Worm (Caenorhabditis elegans) whole organism, L4 larva: ENCODE results near the gene npr-4.
A peak's percentile ranks its signal among the peaks of the same experiment; 100 is the strongest.

ENCODE experiments used
- D1046.2 ChIP-seq: fragments of 200-800 bp; sonication (Bioruptor generic); IDR thresholded peaks from 2 replicates; pipeline ENCODE4 v1.3.6; 2022; ENCODE audit warnings: missing genetic modification characterization, missing compliant biosample characterization
- F26F4.8 ChIP-seq: fragments of 200-800 bp; sonication (Bioruptor generic); conservative IDR thresholded peaks from 2 replicates; pipeline ENCODE4 v1.3.6; 2022; ENCODE audit warnings: missing genetic modification characterization, missing compliant biosample characterization
- T20F7.1 ChIP-seq: fragments of 200-800 bp; sonication (Bioruptor generic); optimal IDR thresholded peaks from 2 replicates; lab custom pipeline; 2018; ENCODE audit warnings: mild to moderate bottlenecking, missing genetic modification characterization, missing compliant biosample characterization
- T26A8.4 ChIP-seq: fragments of 200-800 bp; sonication (Bioruptor generic); IDR thresholded peaks from 2 replicates; pipeline ENCODE4 v1.3.6; 2022; ENCODE audit warnings: missing genetic modification characterization, missing compliant biosample characterization
- ZK337.2 ChIP-seq: fragments of 200-800 bp; sonication (Bioruptor generic); IDR thresholded peaks from 2 replicates; pipeline ENCODE4 v1.3.6; 2022; ENCODE audit warnings: missing genetic modification reagents, missing genetic modification characterization, missing compliant biosample characterization
- ZK546.5 ChIP-seq, 2 experiments: sonication (generic microtip); optimal IDR thresholded peaks; 2 replicates each; lab custom pipeline; 2017; ENCODE audit warnings: missing biosample characterization in 2 of 2, missing genetic modification characterization in 2 of 2
- aha-1 ChIP-seq: fragments of 150-350 bp; peaks from one replicate; lab custom pipeline; 2014; ENCODE audit warnings: missing biosample characterization, missing genetic modification characterization
- arid-1 ChIP-seq: fragments of 200-800 bp; sonication (Bioruptor generic); conservative IDR thresholded peaks from 2 replicates; pipeline ENCODE4 v1.3.6; 2022; ENCODE audit warnings: missing genetic modification reagents, missing genetic modification characterization, missing compliant biosample characterization
- ceh-20 ChIP-seq: fragments of 200-800 bp; sonication (Bioruptor generic); IDR thresholded peaks from 2 replicates; pipeline ENCODE4 v1.3.6; 2022; ENCODE audit warnings: missing genetic modification reagents, missing genetic modification characterization, missing compliant biosample characterization
- ceh-32 ChIP-seq: sonication (generic microtip); optimal IDR thresholded peaks from 2 replicates; lab custom pipeline; 2016; ENCODE audit warnings: mild to moderate bottlenecking, missing genetic modification characterization, missing compliant biosample characterization; ENCODE audit not compliant: poor library complexity
- ceh-62 ChIP-seq: sonication (generic microtip); optimal IDR thresholded peaks from 2 replicates; lab custom pipeline; 2017; ENCODE audit warnings: missing biosample characterization, missing genetic modification characterization
- ctbp-1 ChIP-seq: fragments of 200-800 bp; sonication (Bioruptor generic); IDR thresholded peaks from 2 replicates; pipeline ENCODE4 v1.3.6; 2022; ENCODE audit warnings: missing genetic modification reagents, missing genetic modification characterization, missing compliant biosample characterization
- dmd-6 ChIP-seq: fragments of 200-800 bp; sonication (Bioruptor generic); IDR thresholded peaks from 2 replicates; pipeline ENCODE4 v1.3.6; 2022; ENCODE audit warnings: missing genetic modification reagents, missing genetic modification characterization, missing compliant biosample characterization
- dmd-8 ChIP-seq: fragments of 200-800 bp; sonication (Bioruptor generic); IDR thresholded peaks from 2 replicates; pipeline ENCODE4 v1.3.6; 2022; ENCODE audit warnings: missing genetic modification characterization, missing compliant biosample characterization
- dmd-9 ChIP-seq: fragments of 200-800 bp; sonication (Bioruptor generic); IDR thresholded peaks from 2 replicates; pipeline ENCODE4 v1.3.6; 2022; ENCODE audit warnings: missing genetic modification reagents, missing genetic modification characterization, missing compliant biosample characterization
- dpl-1 ChIP-seq: fragments of 150-350 bp; optimal IDR thresholded peaks from 2 replicates; lab custom pipeline; 2014; ENCODE audit warnings: missing biosample characterization, missing genetic modification reagents, missing genetic modification characterization
- fkh-10 ChIP-seq: fragments of 150-350 bp; optimal IDR thresholded peaks from 2 replicates; lab custom pipeline; 2014; ENCODE audit warnings: missing biosample characterization, missing genetic modification reagents, missing genetic modification characterization
- fos-1 ChIP-seq: fragments of 150-350 bp; optimal IDR thresholded peaks from 2 replicates; lab custom pipeline; 2014; ENCODE audit warnings: missing biosample characterization, missing genetic modification characterization
- hif-1 ChIP-seq, 2 experiments: sonication (generic microtip); optimal IDR thresholded peaks; 2 replicates each; lab custom pipeline; 2016 to 2017; ENCODE audit warnings: missing compliant biosample characterization in 2 of 2, missing genetic modification characterization in 2 of 2, missing genetic modification reagents in 2 of 2, missing genotype in 2 of 2, mild to moderate bottlenecking in 1 of 2
- hlh-30 ChIP-seq: sonication (generic microtip); optimal IDR thresholded peaks from 2 replicates; lab custom pipeline; 2017; ENCODE audit warnings: antibody characterized with exemption, mild to moderate bottlenecking, missing genetic modification characterization, missing compliant biosample characterization; ENCODE audit not compliant: insufficient read depth
- lin-38 ChIP-seq: fragments of 200-800 bp; sonication (Bioruptor generic); IDR thresholded peaks from 2 replicates; pipeline ENCODE4 v1.3.6; 2022; ENCODE audit warnings: missing genetic modification reagents, missing genetic modification characterization, missing compliant biosample characterization
- lin-39 ChIP-seq: fragments of 150-350 bp; optimal IDR thresholded peaks from 2 replicates; lab custom pipeline; 2014; ENCODE audit warnings: missing biosample characterization, missing genetic modification reagents, missing genetic modification characterization
- lsy-2 ChIP-seq, 2 experiments: fragments of 150-350 bp in 1 of 2; sonication (generic microtip) in 1 of 2; optimal IDR thresholded peaks; 2 replicates each; lab custom pipeline; 2014 to 2017; ENCODE audit warnings: missing biosample characterization in 2 of 2, missing genetic modification characterization in 2 of 2
- mdl-1 ChIP-seq, 2 experiments: fragments of 150-350 bp in 1 of 2; sonication (generic microtip) in 1 of 2; optimal IDR thresholded peaks; 2 replicates each; lab custom pipeline; 2014 to 2017; ENCODE audit warnings: missing biosample characterization in 2 of 2, missing genetic modification characterization in 2 of 2
- mep-1 ChIP-seq: fragments of 150-350 bp; sonication (generic microtip); optimal IDR thresholded peaks from 3 replicates; lab custom pipeline; 2014; ENCODE audit warnings: missing biosample characterization, missing genetic modification characterization
- mxl-3 ChIP-seq: fragments of 200-800 bp; sonication (Bioruptor generic); optimal IDR thresholded peaks from 2 replicates; lab custom pipeline; 2018; ENCODE audit warnings: mild to moderate bottlenecking, missing genetic modification characterization, missing compliant biosample characterization
- nhr-25 ChIP-seq: sonication (generic microtip); optimal IDR thresholded peaks from 2 replicates; lab custom pipeline; 2017; ENCODE audit warnings: missing genetic modification characterization, mild to moderate bottlenecking, missing compliant biosample characterization, antibody characterized with exemption, moderate library complexity, borderline replicate concordance; ENCODE audit not compliant: insufficient read depth
- nhr-42 ChIP-seq: fragments of 200-800 bp; sonication (Bioruptor generic); IDR thresholded peaks from 2 replicates; pipeline ENCODE4 v1.3.6; 2022; ENCODE audit warnings: missing genetic modification characterization, missing compliant biosample characterization
- nhr-48 ChIP-seq: sonication (generic microtip); optimal IDR thresholded peaks from 2 replicates; lab custom pipeline; 2016; ENCODE audit warnings: mild to moderate bottlenecking, missing genetic modification characterization, missing compliant biosample characterization
- nhr-77 ChIP-seq: fragments of 150-350 bp; optimal IDR thresholded peaks from 2 replicates; lab custom pipeline; 2014; ENCODE audit warnings: missing biosample characterization, missing genetic modification characterization
- php-3 ChIP-seq: fragments of 200-800 bp; sonication (Bioruptor generic); IDR thresholded peaks from 2 replicates; pipeline ENCODE4 v1.3.6; 2022; ENCODE audit warnings: missing genetic modification reagents, missing genetic modification characterization, missing compliant biosample characterization
- rbr-2 ChIP-seq: sonication (generic microtip); optimal IDR thresholded peaks from 2 replicates; lab custom pipeline; 2016; ENCODE audit warnings: missing genotype, missing genetic modification characterization, missing compliant biosample characterization
- sdz-12 ChIP-seq: fragments of 200-800 bp; sonication (Bioruptor generic); optimal IDR thresholded peaks from 2 replicates; lab custom pipeline; 2018; ENCODE audit warnings: mild to moderate bottlenecking, missing genetic modification characterization, missing compliant biosample characterization
- snpc-1.2 ChIP-seq: fragments of 200-800 bp; sonication (Bioruptor generic); IDR thresholded peaks from 2 replicates; pipeline ENCODE4 v1.3.6; 2022; ENCODE audit warnings: missing genetic modification reagents, missing genetic modification characterization, missing compliant biosample characterization
- tra-1 ChIP-seq: fragments of 200-800 bp; sonication (Bioruptor generic); IDR thresholded peaks from 2 replicates; pipeline ENCODE4 v1.3.6; 2022; ENCODE audit warnings: missing genetic modification reagents, missing genetic modification characterization, missing compliant biosample characterization
- unc-62 ChIP-seq, 3 experiments: fragments of 150-350 bp in 1 of 3; sonication (generic microtip); optimal IDR thresholded peaks in 2 of 3; peaks in 1 of 3; 1 replicate in 1 of 3; 2 replicates in 2 of 3; lab custom pipeline; 2014 to 2017; ENCODE audit warnings: missing biosample characterization in 3 of 3, missing genetic modification characterization in 3 of 3, missing genetic modification reagents in 3 of 3, missing genotype in 1 of 3
- zag-1 ChIP-seq: fragments of 150-350 bp; optimal IDR thresholded peaks from 2 replicates; lab custom pipeline; 2014; ENCODE audit warnings: missing biosample characterization, missing genetic modification characterization
- zfp-2 ChIP-seq: sonication (generic microtip); optimal IDR thresholded peaks from 2 replicates; lab custom pipeline; 2016; ENCODE audit warnings: mild to moderate bottlenecking, missing genetic modification characterization, missing compliant biosample characterization
- zfp-3 ChIP-seq: fragments of 200-800 bp; sonication (Bioruptor generic); conservative IDR thresholded peaks from 2 replicates; pipeline ENCODE4 v1.3.6; 2022; ENCODE audit warnings: missing genetic modification reagents, missing genetic modification characterization, missing compliant biosample characterization
- zip-2 ChIP-seq: fragments of 150-350 bp; optimal IDR thresholded peaks from 2 replicates; lab custom pipeline; 2014; ENCODE audit warnings: missing biosample characterization, missing genetic modification characterization

npr-4 gene

ce11 chrX:12513415-12513814 is 38.1 kb downstream of the npr-4 start:
- no peak for TF ChIP-seq hlh-30
- TF ChIP-seq dpl-1: no peak
- no peak for TF ChIP-seq ZK546.5 (tag; optimal IDR thresholded peaks at IDR 0.05; lab: Kevin White, UChicago)
- TF ChIP-seq ctbp-1: 0 out of 2 replicates have a peak, but pooled peaks have one; percentile 23
- peak; percentile 18 for TF ChIP-seq aha-1 (tag; lab: Kevin White, UChicago)
- TF ChIP-seq fos-1 (tag; lab: Kevin White, UChicago): no peak
- no peak for TF ChIP-seq rbr-2
- no peak for TF ChIP-seq T20F7.1
- no peak for TF ChIP-seq lin-39 (tag; lab: Kevin White, UChicago)
- no peak for TF ChIP-seq arid-1 (GFP tag; lab: Robert Waterston, UW)
- TF ChIP-seq lin-38 (GFP tag; lab: Robert Waterston, UW): no peak
- peak in 1 of 2 experiments; percentile 9 for TF ChIP-seq lsy-2 (tag; optimal IDR thresholded peaks at IDR 0.05; lab: Kevin White, UChicago)
- TF ChIP-seq mxl-3 (GFP tag; lab: Kevin White, UChicago): no peak
- TF ChIP-seq dmd-8 (GFP tag; lab: Robert Waterston, UW): no peak
- no peak for TF ChIP-seq snpc-1.2 (GFP tag; lab: Robert Waterston, UW)
- no peak for TF ChIP-seq sdz-12
- no peak for TF ChIP-seq dmd-6
- no peak for TF ChIP-seq nhr-48 (tag; lab: Kevin White, UChicago)
- no peak for TF ChIP-seq D1046.2
- TF ChIP-seq tra-1 (GFP tag; lab: Robert Waterston, UW): no peak
- no peak for TF ChIP-seq mdl-1 (tag; optimal IDR thresholded peaks at IDR 0.05; lab: Kevin White, UChicago)
- no peak for TF ChIP-seq mep-1 (tag; lab: Kevin White, UChicago)
- no peak for TF ChIP-seq ceh-62 (tag; lab: Kevin White, UChicago)
- TF ChIP-seq zag-1 (tag; lab: Kevin White, UChicago): no peak
- TF ChIP-seq zfp-3 (GFP tag; lab: Robert Waterston, UW): no peak
- TF ChIP-seq dmd-9 (GFP tag; lab: Robert Waterston, UW): no peak
- TF ChIP-seq ZK337.2 (GFP tag; lab: Robert Waterston, UW): no peak

DNA sequence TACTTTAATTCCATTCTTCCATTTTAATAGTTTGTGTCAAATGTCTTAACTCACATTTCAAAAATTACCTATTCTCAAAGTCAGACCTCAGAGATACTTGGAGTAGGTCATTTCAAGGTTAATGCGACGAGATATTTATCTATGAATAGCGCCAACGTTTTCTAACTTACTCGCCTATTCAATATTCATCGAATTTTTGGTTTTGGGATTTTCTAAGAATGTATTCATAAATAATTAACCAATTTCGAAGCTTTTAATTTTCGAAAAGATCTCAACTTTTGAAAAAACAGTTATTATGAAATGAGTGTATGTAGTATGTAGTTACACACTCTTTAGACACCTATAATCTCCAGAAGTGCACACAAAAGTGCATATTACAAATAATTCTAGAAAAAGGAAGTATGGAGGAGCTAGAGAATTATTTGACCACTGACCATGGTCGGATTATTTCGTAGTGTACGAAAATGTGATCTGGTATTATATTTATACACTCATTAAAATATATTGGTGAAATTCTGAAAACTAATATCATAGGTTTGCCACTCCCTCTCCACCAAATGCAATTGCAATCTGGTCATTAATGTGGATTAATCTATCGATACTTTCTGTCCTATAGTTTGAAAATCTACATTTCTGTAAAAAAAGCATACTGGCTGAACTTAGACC is 38.9 kb downstream of the npr-4 start:
- TF ChIP-seq zfp-2 (tag; lab: Kevin White, UChicago) (no peak), snpc-1.2 (GFP tag; lab: Robert Waterston, UW) (no peak), aha-1 (tag; lab: Kevin White, UChicago) (peak; percentile 55), mxl-3 (GFP tag; lab: Kevin White, UChicago) (no peak), dmd-8 (GFP tag; lab: Robert Waterston, UW) (no peak), ZK546.5 (tag; optimal IDR thresholded peaks at IDR 0.05; lab: Kevin White, UChicago) (no peak)

DNA sequence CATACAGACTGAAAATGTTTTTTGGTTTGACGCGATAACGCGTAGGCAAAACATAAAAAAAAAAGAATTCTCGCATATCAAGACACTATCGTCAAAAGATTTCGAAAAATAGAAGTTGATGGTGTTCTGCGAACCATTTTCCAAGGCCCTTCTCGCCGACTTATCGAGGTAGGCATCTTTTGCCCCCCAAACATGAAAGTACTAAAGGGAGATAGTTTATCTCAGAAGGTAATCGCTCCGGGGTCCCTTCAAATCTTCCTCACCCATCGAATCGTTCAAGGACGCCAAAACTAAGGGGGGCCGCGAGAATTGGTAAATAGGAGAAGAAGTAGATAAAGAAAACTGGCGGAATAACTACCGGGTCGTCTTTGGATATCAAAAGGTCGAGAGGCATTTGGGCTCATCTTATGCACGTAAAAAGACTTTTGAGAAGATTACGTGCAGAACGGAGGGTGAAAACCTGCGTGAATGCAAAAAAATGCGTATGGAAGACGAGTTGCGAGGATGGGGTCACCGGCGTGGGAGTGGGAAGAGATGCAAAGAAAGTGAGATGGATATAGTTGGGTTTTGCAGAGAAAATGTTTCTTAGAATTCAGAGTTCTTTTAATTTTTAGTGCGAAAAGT is 40.0 kb downstream of the npr-4 start:
- TF ChIP-seq php-3 (no peak), nhr-77 (no peak), hif-1 (tag; optimal IDR thresholded peaks at IDR 0.05; lab: Kevin White, UChicago) (peak in 1 of 2 experiments; percentile 48), ceh-20 (GFP tag; lab: Robert Waterston, UW) (no peak), nhr-25 (tag; lab: Kevin White, UChicago) (peak; percentile 0), F26F4.8 (no peak), nhr-42 (GFP tag; lab: Robert Waterston, UW) (no peak), mep-1 (tag; lab: Kevin White, UChicago) (peak; percentile 10), unc-62 (GFP tag; optimal IDR thresholded peaks at IDR 0.05 in 1 of 2; lab: Kevin White, UChicago) (peak in 1 of 2 experiments; percentile 90), unc-62 (tag; optimal IDR thresholded peaks at IDR 0.05; lab: Kevin White, UChicago) (no peak), fkh-10 (GFP tag; lab: Kevin White, UChicago) (no peak), mxl-3 (GFP tag; lab: Kevin White, UChicago) (no peak), dmd-8 (GFP tag; lab: Robert Waterston, UW) (no peak), zip-2 (tag; lab: Kevin White, UChicago) (no peak), ceh-32 (tag; lab: Kevin White, UChicago) (no peak), T26A8.4 (GFP tag; lab: Robert Waterston, UW) (no peak), aha-1 (tag; lab: Kevin White, UChicago) (peak; percentile 93)
- TF ChIP-seq, all 104 proteins: peak for 5
